Fruit fly (Drosophila melanogaster): ENCODE data around the gene wek.

- TF ChIP-seq Sin3A (optimal IDR thresholded peaks at IDR 0.05), result no peak
- no peak for TF ChIP-seq psq (optimal IDR thresholded peaks at IDR 0.05)
- no peak for TF ChIP-seq insv (optimal IDR thresholded peaks at IDR 0.05)
- no peak for TF ChIP-seq Myc (optimal IDR thresholded peaks at IDR 0.05)
These were observed at the start of gene wek for dm6 chr2L:15768097-15768496.
